Fruit fly (Drosophila melanogaster): ENCODE data around the gene Rh5.

DNA sequence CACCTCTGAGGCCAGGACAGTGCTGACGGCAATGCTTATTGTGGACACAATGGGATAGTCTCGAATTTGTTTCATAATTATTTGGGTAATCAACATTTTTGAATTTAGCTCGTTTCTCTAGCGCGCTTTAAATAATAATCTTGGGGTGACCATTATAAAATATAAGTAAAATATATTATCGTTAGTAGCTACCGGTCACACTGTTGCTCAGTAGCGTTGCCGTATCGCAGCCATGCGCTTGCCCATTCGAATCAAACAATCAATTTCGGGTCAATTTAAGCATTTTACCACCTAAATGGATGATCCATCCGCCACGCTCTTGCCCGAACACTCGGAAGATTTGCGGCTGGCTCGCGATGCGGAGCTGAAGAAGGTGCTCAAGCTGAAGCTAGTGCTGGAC is 18.2 kb upstream of the Rh5 start, which contains the start of the genes zuc and dgt2:
- TF ChIP-seq CG4496 (GFP tag; IDR thresholded peaks at IDR 0.05) = no peak
- TF ChIP-seq rn (GFP tag; IDR thresholded peaks at IDR 0.05) = no peak
- TF ChIP-seq CG12605 (GFP tag; IDR thresholded peaks at IDR 0.05) = no peak

All from whole organism, pupa.